Fruit fly (Drosophila melanogaster) whole organism, wandering third instar larva: ENCODE measurements around the gene Polr2D.

ENCODE experiments used
- Abd-B ChIP-seq: fragments of >200 bp; optimal IDR thresholded peaks from 2 replicates; lab custom pipeline; 2017; ENCODE audit warnings: missing biosample characterization, missing genetic modification characterization
- CG32264 ChIP-seq: fragments of 200-800 bp; sonication (Bioruptor generic); optimal IDR thresholded peaks from 2 replicates; lab custom pipeline; 2016; ENCODE audit warnings: missing biosample characterization, missing genetic modification characterization
- CG9705 ChIP-seq: fragments of 200-800 bp; sonication (Bioruptor generic); optimal IDR thresholded peaks from 2 replicates; lab custom pipeline; 2018; ENCODE audit warnings: missing biosample characterization, mild to moderate bottlenecking, missing genetic modification characterization
- CrebA ChIP-seq: fragments of 200-800 bp; sonication (Bioruptor generic); optimal IDR thresholded peaks from 2 replicates; lab custom pipeline; 2016; ENCODE audit warnings: missing biosample characterization, mild to moderate bottlenecking, missing genetic modification characterization, borderline replicate concordance
- Dfd ChIP-seq: fragments of >200 bp; optimal IDR thresholded peaks from 2 replicates; lab custom pipeline; 2017; ENCODE audit warnings: missing biosample characterization, missing genetic modification characterization
- Dif ChIP-seq: fragments of 200-275, 200-300 bp; sonication (Bioruptor generic); optimal IDR thresholded peaks from 2 replicates; lab custom pipeline; 2018; ENCODE audit warnings: missing biosample characterization, missing genetic modification characterization; ENCODE audit not compliant: partially characterized antibody
- GATAd ChIP-seq: sonication (Bioruptor generic); optimal IDR thresholded peaks from 2 replicates; lab custom pipeline; 2016; ENCODE audit warnings: missing biosample characterization, missing genetic modification characterization
- HLH106 ChIP-seq: fragments of 200-800 bp; optimal IDR thresholded peaks from 3 replicates; lab custom pipeline; 2019; ENCODE audit warnings: missing biosample characterization, mild to moderate bottlenecking, missing genetic modification characterization, moderate library complexity
- Hnf4 ChIP-seq: fragments of 200-800 bp; sonication (Bioruptor generic); optimal IDR thresholded peaks from 2 replicates; lab custom pipeline; 2016; ENCODE audit warnings: missing biosample characterization, mild to moderate bottlenecking, missing genetic modification characterization
- Hr78 ChIP-seq: fragments of >200 bp; optimal IDR thresholded peaks from 2 replicates; lab custom pipeline; 2017; ENCODE audit warnings: missing biosample characterization, missing genetic modification characterization
- Hr83 ChIP-seq: fragments of 200-300 bp; sonication (Bioruptor generic); optimal IDR thresholded peaks from 2 replicates; lab custom pipeline; 2016; ENCODE audit warnings: missing biosample characterization, mild to moderate bottlenecking, missing genetic modification characterization, moderate library complexity; ENCODE audit not compliant: poor library complexity, severe bottlenecking
- Jra ChIP-seq: sonication (Bioruptor generic); optimal IDR thresholded peaks from 2 replicates; lab custom pipeline; 2016; ENCODE audit warnings: missing biosample characterization, missing genetic modification characterization
- Mio ChIP-seq: sonication (Bioruptor generic); optimal IDR thresholded peaks from 2 replicates; lab custom pipeline; 2016; ENCODE audit warnings: missing biosample characterization, missing genetic modification characterization
- Myc ChIP-seq: fragments of >200 bp; optimal IDR thresholded peaks from 2 replicates; lab custom pipeline; 2017
- N ChIP-seq: fragments of >200 bp; optimal IDR thresholded peaks from 2 replicates; lab custom pipeline; 2018; ENCODE audit warnings: missing biosample characterization, missing external identifiers, missing genetic modification characterization
- OdsH ChIP-seq: fragments of 200-800 bp; sonication (Bioruptor generic); optimal IDR thresholded peaks from 2 replicates; lab custom pipeline; 2016; ENCODE audit warnings: missing biosample characterization, mild to moderate bottlenecking, missing genetic modification characterization
- Rel ChIP-seq, 2 experiments: fragments of 200-800 bp; sonication (Bioruptor generic) in 1 of 2; optimal IDR thresholded peaks; 2 replicates in 1 of 2; 3 replicates in 1 of 2; lab custom pipeline; 2016 to 2019; ENCODE audit warnings: mild to moderate bottlenecking in 2 of 2, missing biosample characterization in 2 of 2, missing genetic modification characterization in 2 of 2, moderate library complexity in 1 of 2
- Sp1 ChIP-seq: fragments of 200-800 bp; sonication (Bioruptor generic); optimal IDR thresholded peaks from 3 replicates; lab custom pipeline; 2019; ENCODE audit warnings: missing biosample characterization, mild to moderate bottlenecking, missing genetic modification characterization, moderate library complexity
- Vsx2 ChIP-seq: fragments of 200-300, 225-300 bp; sonication (Bioruptor generic); optimal IDR thresholded peaks from 2 replicates; lab custom pipeline; 2018; ENCODE audit warnings: missing biosample characterization, missing genetic modification characterization; ENCODE audit not compliant: partially characterized antibody
- br ChIP-seq: fragments of 200-800 bp; sonication (Bioruptor generic); optimal IDR thresholded peaks from 2 replicates; lab custom pipeline; 2016; ENCODE audit warnings: missing biosample characterization, missing genetic modification characterization
- brk ChIP-seq: fragments of 200-800 bp; sonication (Bioruptor generic); optimal IDR thresholded peaks from 2 replicates; lab custom pipeline; 2016; ENCODE audit warnings: missing biosample characterization, mild to moderate bottlenecking, missing genetic modification characterization
- dl ChIP-seq, 2 experiments: fragments of 175-275, 200-275 bp in 1 of 2; fragments of 200-275 bp in 1 of 2; sonication (Bioruptor generic); optimal IDR thresholded peaks; lab custom pipeline; 2018; ENCODE audit warnings: mild to moderate bottlenecking in 2 of 2, missing biosample characterization in 2 of 2, missing genetic modification characterization in 2 of 2, moderate library complexity in 2 of 2; ENCODE audit not compliant: partially characterized antibody in 2 of 2, insufficient read depth in 1 of 2
- dmrt93B ChIP-seq: fragments of 200-800 bp; sonication (Bioruptor generic); optimal IDR thresholded peaks from 2 replicates; lab custom pipeline; 2018; ENCODE audit warnings: missing biosample characterization, mild to moderate bottlenecking, missing genetic modification characterization
- dsf ChIP-seq: sonication (Bioruptor generic); optimal IDR thresholded peaks from 2 replicates; lab custom pipeline; 2016; ENCODE audit warnings: missing biosample characterization, missing genetic modification characterization, borderline replicate concordance
- ey ChIP-seq: fragments of 200-800 bp; sonication (Bioruptor generic); optimal IDR thresholded peaks from 2 replicates; lab custom pipeline; 2016; ENCODE audit warnings: missing biosample characterization, missing genetic modification characterization
- foxo ChIP-seq, 2 experiments: fragments of 200-800 bp; sonication (Bioruptor generic); optimal IDR thresholded peaks; 2 replicates in 1 of 2; 3 replicates in 1 of 2; lab custom pipeline; 2016 to 2017; ENCODE audit warnings: missing biosample characterization in 2 of 2, missing genetic modification characterization in 2 of 2
- fru ChIP-seq: fragments of 200-800 bp; sonication (Bioruptor generic); optimal IDR thresholded peaks from 3 replicates; lab custom pipeline; 2016; ENCODE audit warnings: missing biosample characterization, mild to moderate bottlenecking, missing genetic modification characterization
- h ChIP-seq: fragments of 200-800 bp; sonication (Bioruptor generic); optimal IDR thresholded peaks from 3 replicates; lab custom pipeline; 2016; ENCODE audit warnings: missing biosample characterization, mild to moderate bottlenecking, missing genetic modification characterization
- jim ChIP-seq: fragments of 175-275, 200-325 bp; sonication (Bioruptor generic); optimal IDR thresholded peaks from 2 replicates; lab custom pipeline; 2016; ENCODE audit warnings: missing biosample characterization, mild to moderate bottlenecking, missing genetic modification characterization
- lola ChIP-seq: fragments of >200 bp; optimal IDR thresholded peaks from 2 replicates; lab custom pipeline; 2017; ENCODE audit warnings: missing biosample characterization, missing genetic modification characterization
- pan ChIP-seq: fragments of >200 bp; optimal IDR thresholded peaks from 2 replicates; lab custom pipeline; 2017
- psq ChIP-seq: fragments of 200-800 bp; sonication (Bioruptor generic); optimal IDR thresholded peaks from 3 replicates; lab custom pipeline; 2017; ENCODE audit warnings: missing biosample characterization, mild to moderate bottlenecking, missing genetic modification characterization, moderate library complexity
- rgr ChIP-seq: fragments of 200-800 bp; sonication (Bioruptor generic); optimal IDR thresholded peaks from 3 replicates; lab custom pipeline; 2016; ENCODE audit warnings: missing biosample characterization, mild to moderate bottlenecking, missing genetic modification characterization
- sage ChIP-seq: fragments of 200-800 bp; sonication (Bioruptor generic); optimal IDR thresholded peaks from 2 replicates; lab custom pipeline; 2016; ENCODE audit warnings: missing biosample characterization, mild to moderate bottlenecking, missing genetic modification characterization
- sv ChIP-seq: fragments of 200-800 bp; sonication (Bioruptor generic); optimal IDR thresholded peaks from 3 replicates; lab custom pipeline; 2016; ENCODE audit warnings: missing biosample characterization, missing genetic modification characterization
- tai ChIP-seq: sonication (Bioruptor generic); optimal IDR thresholded peaks from 2 replicates; lab custom pipeline; 2016; ENCODE audit warnings: missing biosample characterization, missing genetic modification characterization
- usp ChIP-seq: fragments of >200 bp; optimal IDR thresholded peaks from 2 replicates; lab custom pipeline; 2017; ENCODE audit warnings: missing biosample characterization, missing genetic modification characterization
- woc ChIP-seq: sonication (Bioruptor generic); optimal IDR thresholded peaks from 2 replicates; lab custom pipeline; 2016; ENCODE audit warnings: missing biosample characterization, mild to moderate bottlenecking, missing genetic modification characterization

Polr2D gene

dm6 chr3R:18227385-18227784, 27.9 kb downstream of the Polr2D start:
- TF ChIP-seq foxo (GFP tag; optimal IDR thresholded peaks at IDR 0.05; lab: Kevin White, UChicago) (no peak), woc (GFP tag; lab: Kevin White, UChicago) (no peak), sv (no peak), jim (GFP tag; lab: Kevin White, UChicago) (no peak), fru (GFP tag; lab: Kevin White, UChicago) (no peak)

dm6 chr3R:18226809-18227157, 28.5 kb downstream of the Polr2D start:
- no peak for TF ChIP-seq N (GFP tag; lab: Kevin White, UChicago)
- TF ChIP-seq, all 38 proteins: peak for 0

- TF ChIP-seq HLH106 (tag; lab: Kevin White, UChicago) (peak; percentile 10), Myc (lab: Kevin White, UChicago) (no peak), sage (no peak), br (no peak), CG9705 (no peak), brk (GFP tag; lab: Kevin White, UChicago) (no peak), Jra (GFP tag; lab: Kevin White, UChicago) (no peak), dl (GFP tag; optimal IDR thresholded peaks at IDR 0.05; lab: Kevin White, UChicago; ENCODE audit: insufficient read depth in 1 of 2, partially characterized antibody in 2 of 2) (no peak), foxo (GFP tag; optimal IDR thresholded peaks at IDR 0.05; lab: Kevin White, UChicago) (peak in 1 of 2 experiments; percentile 15), Dif (GFP tag; lab: Kevin White, UChicago) (peak; percentile 4), dmrt93B (no peak), psq (GFP tag; lab: Kevin White, UChicago) (no peak), Abd-B (GFP tag; lab: Kevin White, UChicago) (no peak), Hr78 (no peak), usp (GFP tag; lab: Kevin White, UChicago) (no peak), ey (GFP tag; lab: Kevin White, UChicago) (no peak), dsf (GFP tag; lab: Kevin White, UChicago) (peak; percentile 5), Dfd (no peak), jim (GFP tag; lab: Kevin White, UChicago) (no peak), OdsH (GFP tag; lab: Kevin White, UChicago) (no peak), Sp1 (GFP tag; lab: Kevin White, UChicago) (peak; percentile 13), h (GFP tag; lab: Kevin White, UChicago) (peak; percentile 34), Rel (GFP tag; optimal IDR thresholded peaks at IDR 0.05; lab: Kevin White, UChicago) (no peak), Rel (tag; optimal IDR thresholded peaks at IDR 0.05; lab: Kevin White, UChicago) (peak; percentile 95), GATAd (GFP tag; lab: Kevin White, UChicago) (no peak), sv (no peak), fru (GFP tag; lab: Kevin White, UChicago) (no peak), tai (GFP tag; lab: Kevin White, UChicago) (no peak), CG32264 (no peak), CrebA (no peak), woc (GFP tag; lab: Kevin White, UChicago) (no peak), Hnf4 (GFP tag; lab: Kevin White, UChicago) (peak; percentile 1), pan (lab: Kevin White, UChicago) (no peak), N (GFP tag; lab: Kevin White, UChicago) (no peak), lola (GFP tag; lab: Kevin White, UChicago) (no peak), rgr (GFP tag; lab: Kevin White, UChicago) (no peak), Vsx2 (GFP tag; lab: Kevin White, UChicago) (no peak), Mio (GFP tag; lab: Kevin White, UChicago) (no peak), Hr83 (GFP tag; lab: Kevin White, UChicago) (no peak)
These were observed 29.1 kb downstream of the Polr2D start, which contains the start of the genes CG7168 and Mdh2 for dm6 chr3R:18226043-18226808. TSS of gene CG7168 (minus strand) at chr3R:18226082. TSS of gene Mdh2 (plus strand) at chr3R:18226396.
